Fruit fly (Drosophila melanogaster): ENCODE data around the gene IntS11.

Gene IntS11

DNA sequence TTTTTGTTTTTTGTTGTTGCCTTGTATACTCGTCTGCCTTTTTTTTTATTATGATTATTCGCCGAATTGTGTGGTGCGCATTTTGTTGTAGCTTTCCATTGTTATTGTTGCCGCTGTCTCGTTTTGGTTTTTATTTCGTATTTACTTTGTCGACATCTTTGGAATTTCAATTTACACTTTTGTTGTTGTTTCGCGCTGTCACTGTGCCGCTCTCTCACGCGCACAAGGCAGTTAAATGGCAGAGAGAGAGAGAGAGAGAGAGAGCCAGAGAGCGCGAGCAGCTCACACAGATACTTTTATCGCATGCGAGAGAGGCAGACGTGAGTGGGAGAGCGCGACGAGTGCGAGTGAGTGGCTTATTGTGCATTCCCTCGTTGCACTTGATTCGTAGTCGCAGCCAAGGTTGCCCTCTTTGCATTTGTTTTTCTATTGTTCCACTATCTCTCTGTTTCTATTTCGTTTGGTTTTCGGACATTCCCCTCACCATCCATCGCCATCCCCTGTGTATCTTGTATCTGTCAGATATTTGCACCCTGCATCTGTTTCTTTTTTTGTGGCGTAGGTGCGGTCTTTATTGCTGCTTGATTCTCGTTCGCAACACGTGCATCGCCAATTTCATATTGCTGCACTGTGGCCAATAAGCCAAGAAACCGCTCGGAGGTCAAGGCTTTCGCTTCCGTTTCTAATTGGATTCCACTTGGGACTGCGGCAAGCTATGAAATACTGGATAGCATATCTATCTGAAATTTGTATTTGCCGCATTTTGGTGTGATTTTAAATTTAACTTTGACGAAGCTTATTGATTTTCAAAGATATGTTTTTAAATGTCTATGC is 29.4 kb downstream of the IntS11 start (continued):
- TF ChIP-seq H15 (GFP tag; IDR thresholded peaks at IDR 0.05) = no peak
- no peak for TF ChIP-seq otp (GFP tag; IDR thresholded peaks at IDR 0.05)
- TF ChIP-seq CG8388 (GFP tag; optimal IDR thresholded peaks at IDR 0.05) = no peak
- no peak for TF ChIP-seq CG7357 (GFP tag; IDR thresholded peaks at IDR 0.05)
- no peak for TF ChIP-seq CG7556 (GFP tag; optimal IDR thresholded peaks at IDR 0.05)
- no peak for TF ChIP-seq CG18619 (GFP tag; optimal IDR thresholded peaks at IDR 0.05)
- no peak for TF ChIP-seq CHES-1-like (GFP tag; optimal IDR thresholded peaks at IDR 0.05)
- no peak for TF ChIP-seq Chrac-16 (GFP tag; optimal IDR thresholded peaks at IDR 0.05)
- TF ChIP-seq CG9876 (GFP tag; optimal IDR thresholded peaks at IDR 0.05) = no peak
- no peak for TF ChIP-seq Mad (GFP tag; optimal IDR thresholded peaks at IDR 0.05)
- peak; percentile 50; the same call in 1 of the 2 replicates for TF ChIP-seq CG13287 (GFP tag; IDR thresholded peaks at IDR 0.05; ENCODE audit: partially characterized antibody)
- no peak for TF ChIP-seq Dip3 (GFP tag; optimal IDR thresholded peaks at IDR 0.05)
- no peak for TF ChIP-seq jing (GFP tag; optimal IDR thresholded peaks at IDR 0.05)
- TF ChIP-seq NFAT (GFP tag; IDR thresholded peaks at IDR 0.05) = peak; percentile 3; the same call in 1 of the 2 replicates
- no peak for TF ChIP-seq NfI (GFP tag; optimal IDR thresholded peaks at IDR 0.05)
- TF ChIP-seq gcm (GFP tag; optimal IDR thresholded peaks at IDR 0.05) = no peak
- TF ChIP-seq CrebB (tag; optimal IDR thresholded peaks at IDR 0.05) = peak; percentile 56
- TF ChIP-seq p53 (GFP tag; optimal IDR thresholded peaks at IDR 0.05) = no peak
- no peak for TF ChIP-seq CG31388 (GFP tag; optimal IDR thresholded peaks at IDR 0.05)
- peak; percentile 100 for TF ChIP-seq Trl (optimal IDR thresholded peaks at IDR 0.05)
- TF ChIP-seq Trl (GFP tag; optimal IDR thresholded peaks at IDR 0.05) = peak; percentile 65
- TF ChIP-seq Ada2b (GFP tag; IDR thresholded peaks at IDR 0.05) = no peak
- TF ChIP-seq lab (GFP tag; optimal IDR thresholded peaks at IDR 0.05) = no peak
- no peak for TF ChIP-seq CG13775 (GFP tag; optimal IDR thresholded peaks at IDR 0.05)
- TF ChIP-seq CG17385 (GFP tag; optimal IDR thresholded peaks at IDR 0.05) = peak; percentile 45
- TF ChIP-seq CG14441 (GFP tag; IDR thresholded peaks at IDR 0.05) = no peak
- 0 out of 2 replicates have a peak, but pooled peaks have one; percentile 47 for TF ChIP-seq sna (GFP tag; IDR thresholded peaks at IDR 0.05; ENCODE audit: partially characterized antibody)
- TF ChIP-seq CG14014 (GFP tag; IDR thresholded peaks at IDR 0.05) = peak; percentile 29; the same call in 1 of the 2 replicates
- no peak for TF ChIP-seq ash1 (GFP tag; optimal IDR thresholded peaks at IDR 0.05)
- no peak for TF ChIP-seq Doc2 (GFP tag; IDR thresholded peaks at IDR 0.05)
- no peak for TF ChIP-seq mam (GFP tag; optimal IDR thresholded peaks at IDR 0.05)
- TF ChIP-seq ssp (GFP tag; IDR thresholded peaks at IDR 0.05) = no peak
- no peak for TF ChIP-seq CG14667 (GFP tag; IDR thresholded peaks at IDR 0.05)
- TF ChIP-seq jumu (GFP tag; optimal IDR thresholded peaks at IDR 0.05) = no peak
- TF ChIP-seq CG18764 (GFP tag; optimal IDR thresholded peaks at IDR 0.05) = no peak
- no peak for TF ChIP-seq CG8089 (GFP tag; optimal IDR thresholded peaks at IDR 0.05)
- TF ChIP-seq CG6654 (GFP tag; optimal IDR thresholded peaks at IDR 0.05) = no peak
- TF ChIP-seq Spps (tag; optimal IDR thresholded peaks at IDR 0.05) = no peak
- TF ChIP-seq NC2α (GFP tag; optimal IDR thresholded peaks at IDR 0.05) = no peak
- TF ChIP-seq CG11456 (GFP tag; IDR thresholded peaks at IDR 0.05) = no peak
- TF ChIP-seq CG13296 (GFP tag; optimal IDR thresholded peaks at IDR 0.05) = peak; percentile 18
- no peak for TF ChIP-seq wor (GFP tag; IDR thresholded peaks at IDR 0.05)
- no peak for TF ChIP-seq ttk (GFP tag; IDR thresholded peaks at IDR 0.05)
- no peak for TF ChIP-seq CG7271 (tag; optimal IDR thresholded peaks at IDR 0.05)
- TF ChIP-seq lbe (GFP tag; optimal IDR thresholded peaks at IDR 0.05) = peak; percentile 84
- TF ChIP-seq HLH54F (GFP tag; optimal IDR thresholded peaks at IDR 0.05) = no peak
- no peak for TF ChIP-seq tio (GFP tag; optimal IDR thresholded peaks at IDR 0.05)
- no peak for TF ChIP-seq CG5953 (GFP tag; IDR thresholded peaks at IDR 0.05)
- no peak for TF ChIP-seq CG11723 (GFP tag; optimal IDR thresholded peaks at IDR 0.05)
- TF ChIP-seq sqz (GFP tag; optimal IDR thresholded peaks at IDR 0.05) = peak; percentile 54
- TF ChIP-seq Xbp1 (GFP tag; optimal IDR thresholded peaks at IDR 0.05) = no peak

Data from whole organism, embryonic.